Fruit fly (Drosophila melanogaster) whole organism, embryonic: ENCODE data around the gene LPCAT.

Source experiments
- Atf6 ChIP-seq: fragments of 200-800 bp; sonication (Bioruptor generic); IDR thresholded peaks from 2 replicates; pipeline ENCODE4 v1.3.6; 2022; ENCODE audit warnings: missing biosample characterization, missing genetic modification characterization
- BtbVII ChIP-seq: fragments of 200-800 bp; sonication (Bioruptor generic); optimal IDR thresholded peaks from 3 replicates; lab custom pipeline; 2017; ENCODE audit warnings: missing biosample characterization, mild to moderate bottlenecking, missing genetic modification characterization
- CG10321 ChIP-seq: fragments of 200-800 bp; sonication (Bioruptor generic); IDR thresholded peaks from 2 replicates; pipeline ENCODE4 v1.3.6; 2022; ENCODE audit warnings: missing biosample characterization, missing genetic modification characterization
- CG10565 ChIP-seq: fragments of 200-800 bp; sonication (Bioruptor generic); optimal IDR thresholded peaks from 3 replicates; lab custom pipeline; 2016; ENCODE audit warnings: missing biosample characterization, mild to moderate bottlenecking, missing genetic modification characterization
- CG10654 ChIP-seq: fragments of 200-800 bp; sonication (Bioruptor generic); optimal IDR thresholded peaks from 2 replicates; lab custom pipeline; 2016; ENCODE audit warnings: missing biosample characterization, missing genetic modification characterization
- CG11560 ChIP-seq: fragments of 200-800 bp; sonication (Bioruptor generic); IDR thresholded peaks from 3 replicates; pipeline ENCODE4 v1.3.6; 2022; ENCODE audit warnings: missing biosample characterization, missing genetic modification characterization
- CG11695 ChIP-seq: fragments of 200-800 bp; sonication (Bioruptor generic); IDR thresholded peaks from 3 replicates; pipeline ENCODE4 v1.3.6; 2022; ENCODE audit warnings: missing biosample characterization, missing genetic modification characterization
- CG12104 ChIP-seq: fragments of 200-800 bp; sonication (Bioruptor generic); optimal IDR thresholded peaks from 3 replicates; lab custom pipeline; 2016; ENCODE audit warnings: missing biosample characterization, missing genetic modification characterization
- CG18262 ChIP-seq: fragments of 200-800 bp; optimal IDR thresholded peaks from 3 replicates; lab custom pipeline; 2019; ENCODE audit warnings: missing biosample characterization, mild to moderate bottlenecking, missing genetic modification characterization, moderate library complexity
- CG2129 ChIP-seq: fragments of 200-800 bp; sonication (Bioruptor generic); IDR thresholded peaks from 2 replicates; pipeline ENCODE4 v1.3.6; 2022; ENCODE audit warnings: missing biosample characterization, missing genetic modification characterization; ENCODE audit not compliant: partially characterized antibody
- CG30403 ChIP-seq: fragments of 200-800 bp; sonication (Bioruptor generic); optimal IDR thresholded peaks from 3 replicates; lab custom pipeline; 2016; ENCODE audit warnings: missing biosample characterization, missing genetic modification characterization
- CG31224 ChIP-seq: fragments of 200-800 bp; sonication (Bioruptor generic); IDR thresholded peaks from 2 replicates; pipeline ENCODE4 v1.3.6; 2022; ENCODE audit warnings: missing biosample characterization, missing genetic modification characterization
- CG3847 ChIP-seq: fragments of 200-800 bp; sonication (Bioruptor generic); IDR thresholded peaks from 2 replicates; pipeline ENCODE4 v1.3.6; 2022; ENCODE audit warnings: missing biosample characterization, missing genetic modification characterization
- CG4282 ChIP-seq: fragments of 200-800 bp; sonication (Bioruptor generic); optimal IDR thresholded peaks from 2 replicates; lab custom pipeline; 2016; ENCODE audit warnings: missing biosample characterization, missing genetic modification characterization
- CG4707 ChIP-seq: fragments of 200-800 bp; sonication (Bioruptor generic); optimal IDR thresholded peaks from 2 replicates; lab custom pipeline; 2018; ENCODE audit warnings: missing biosample characterization, mild to moderate bottlenecking, missing genetic modification characterization, moderate library complexity
- CG6654 ChIP-seq: fragments of 200-800 bp; sonication (Bioruptor generic); optimal IDR thresholded peaks from 2 replicates; lab custom pipeline; 2017; ENCODE audit warnings: missing biosample characterization, mild to moderate bottlenecking, missing genetic modification characterization
- CG8281 ChIP-seq: fragments of 200-800 bp; sonication (Bioruptor generic); optimal IDR thresholded peaks from 2 replicates; lab custom pipeline; 2018; ENCODE audit warnings: missing biosample characterization, mild to moderate bottlenecking, missing genetic modification characterization, moderate library complexity
- CG8359 ChIP-seq: fragments of 200-800 bp; sonication (Bioruptor generic); optimal IDR thresholded peaks from 2 replicates; lab custom pipeline; 2017; ENCODE audit warnings: missing biosample characterization, mild to moderate bottlenecking, missing genetic modification characterization, borderline replicate concordance
- Drgx ChIP-seq: fragments of 200-800 bp; sonication (Bioruptor generic); IDR thresholded peaks from 2 replicates; pipeline ENCODE4 v1.3.6; 2022; ENCODE audit warnings: missing biosample characterization, missing genetic modification characterization
- Fer2 ChIP-seq: fragments of 200-800 bp; sonication (Bioruptor generic); optimal IDR thresholded peaks from 2 replicates; lab custom pipeline; 2018; ENCODE audit warnings: missing biosample characterization, mild to moderate bottlenecking, missing genetic modification characterization, moderate library complexity
- HLH3B ChIP-seq: fragments of 200-800 bp; sonication (Bioruptor generic); IDR thresholded peaks from 2 replicates; pipeline ENCODE4 v1.3.6; 2022; ENCODE audit warnings: missing biosample characterization, missing genetic modification characterization
- MESR4 ChIP-seq: fragments of 200-800 bp; sonication (Bioruptor generic); optimal IDR thresholded peaks from 2 replicates; lab custom pipeline; 2018; ENCODE audit warnings: missing biosample characterization, mild to moderate bottlenecking, missing genetic modification characterization, moderate library complexity
- Max ChIP-seq: fragments of 200-800 bp; sonication (Bioruptor generic); optimal IDR thresholded peaks from 2 replicates; lab custom pipeline; 2016; ENCODE audit warnings: missing biosample characterization, mild to moderate bottlenecking, missing genetic modification characterization
- Sin3A ChIP-seq: fragments of >200 bp; optimal IDR thresholded peaks from 2 replicates; lab custom pipeline; 2018
- Sry-β ChIP-seq: fragments of 200-800 bp; sonication (Bioruptor generic); optimal IDR thresholded peaks from 2 replicates; lab custom pipeline; 2018; ENCODE audit warnings: missing biosample characterization, mild to moderate bottlenecking, missing genetic modification characterization, moderate library complexity
- Ssrp ChIP-seq: fragments of 200-800 bp; sonication (Bioruptor generic); optimal IDR thresholded peaks from 2 replicates; lab custom pipeline; 2018; ENCODE audit warnings: missing biosample characterization, mild to moderate bottlenecking, missing genetic modification characterization, moderate library complexity
- Trl ChIP-seq, 3 experiments: fragments of >200 bp in 2 of 3; fragments of 200-800 bp in 1 of 3; sonication (Bioruptor generic) in 1 of 3; optimal IDR thresholded peaks; 2 replicates in 1 of 3; 3 replicates in 2 of 3; lab custom pipeline; 2016 to 2017; ENCODE audit warnings: missing biosample characterization in 1 of 3, missing genetic modification characterization in 1 of 3
- Usf ChIP-seq: fragments of 200-800 bp; sonication (Bioruptor generic); optimal IDR thresholded peaks from 2 replicates; lab custom pipeline; 2017; ENCODE audit warnings: missing genotype, missing biosample characterization, missing genetic modification characterization
- ap ChIP-seq: fragments of 200-800 bp; sonication (Bioruptor generic); IDR thresholded peaks from 2 replicates; pipeline ENCODE4 v1.3.6; 2022; ENCODE audit warnings: missing biosample characterization, missing genetic modification characterization
- btn ChIP-seq: fragments of 200-800 bp; sonication (Bioruptor generic); optimal IDR thresholded peaks from 2 replicates; lab custom pipeline; 2016; ENCODE audit warnings: missing biosample characterization, missing genetic modification characterization
- ci ChIP-seq: fragments of 200-800 bp; sonication (Bioruptor generic); IDR thresholded peaks from 3 replicates; pipeline ENCODE4 v1.3.6; 2022; ENCODE audit warnings: missing biosample characterization, missing genetic modification characterization
- danr ChIP-seq: fragments of 200-800 bp; sonication (Bioruptor generic); IDR thresholded peaks from 2 replicates; pipeline ENCODE4 v1.3.6; 2022; ENCODE audit warnings: missing biosample characterization, missing genetic modification characterization
- dmrt11E ChIP-seq: fragments of 200-800 bp; sonication (Bioruptor generic); optimal IDR thresholded peaks from 3 replicates; lab custom pipeline; 2018; ENCODE audit warnings: missing biosample characterization, mild to moderate bottlenecking, missing genetic modification characterization, moderate library complexity
- dpn ChIP-seq, 2 experiments: fragments of 200-800 bp; sonication (Bioruptor generic); optimal IDR thresholded peaks; 3 replicates each; lab custom pipeline; 2016; ENCODE audit warnings: missing biosample characterization in 2 of 2, missing genetic modification characterization in 2 of 2
- ewg ChIP-seq: fragments of 200-800 bp; sonication (Bioruptor generic); optimal IDR thresholded peaks from 3 replicates; lab custom pipeline; 2017; ENCODE audit warnings: mild to moderate bottlenecking, missing biosample characterization, missing genetic modification reagents, missing genetic modification characterization
- ham ChIP-seq: fragments of 200-800 bp; sonication (Bioruptor generic); IDR thresholded peaks from 2 replicates; pipeline ENCODE4 v1.3.6; 2022; ENCODE audit warnings: missing biosample characterization, missing genetic modification characterization
- lmd ChIP-seq: fragments of 200-800 bp; sonication (Bioruptor generic); IDR thresholded peaks from 2 replicates; pipeline ENCODE4 v1.3.6; 2022; ENCODE audit warnings: missing biosample characterization, missing genetic modification characterization
- mirr ChIP-seq: fragments of 200-800 bp; sonication (Bioruptor generic); optimal IDR thresholded peaks from 3 replicates; lab custom pipeline; 2018; ENCODE audit warnings: missing biosample characterization, mild to moderate bottlenecking, missing genetic modification characterization
- oc ChIP-seq: fragments of 200-800 bp; sonication (Bioruptor generic); optimal IDR thresholded peaks from 2 replicates; lab custom pipeline; 2018; ENCODE audit warnings: missing biosample characterization, mild to moderate bottlenecking, missing genetic modification characterization, moderate library complexity
- pho ChIP-seq: fragments of 200-800 bp; sonication (Bioruptor generic); optimal IDR thresholded peaks from 2 replicates; lab custom pipeline; 2016; ENCODE audit warnings: missing biosample characterization, missing genetic modification characterization
- pita ChIP-seq: fragments of 200-800 bp; sonication (Bioruptor generic); optimal IDR thresholded peaks from 2 replicates; lab custom pipeline; 2017; ENCODE audit warnings: missing biosample characterization, mild to moderate bottlenecking, missing genetic modification characterization
- pnt ChIP-seq: fragments of 200-800 bp; sonication (Bioruptor generic); optimal IDR thresholded peaks from 3 replicates; lab custom pipeline; 2016; ENCODE audit warnings: missing biosample characterization, missing genetic modification characterization
- prd ChIP-seq, 3 experiments: fragments of >200 bp in 2 of 3; fragments of 200-800 bp in 1 of 3; sonication (Bioruptor generic) in 1 of 3; optimal IDR thresholded peaks in 2 of 3; IDR thresholded peaks in 1 of 3; 2 replicates in 2 of 3; 3 replicates in 1 of 3; pipeline versions ENCODE4 v1.3.6 to Lab custom; 2017 to 2022; ENCODE audit warnings: missing biosample characterization in 1 of 3, missing genetic modification characterization in 1 of 3
- salm ChIP-seq: fragments of 200-800 bp; sonication (Bioruptor generic); optimal IDR thresholded peaks from 2 replicates; lab custom pipeline; 2018; ENCODE audit warnings: missing biosample characterization, mild to moderate bottlenecking, missing genetic modification characterization
- sens-2 ChIP-seq: fragments of 200-800 bp; sonication (Bioruptor generic); IDR thresholded peaks from 2 replicates; pipeline ENCODE4 v1.3.6; 2022; ENCODE audit warnings: missing biosample characterization, missing genetic modification characterization
- shn ChIP-seq: fragments of 200-800 bp; sonication (Bioruptor generic); optimal IDR thresholded peaks from 3 replicates; lab custom pipeline; 2016; ENCODE audit warnings: missing biosample characterization, missing genetic modification characterization
- sisA ChIP-seq: fragments of 200-800 bp; sonication (Bioruptor generic); IDR thresholded peaks from 2 replicates; pipeline ENCODE4 v1.3.6; 2022; ENCODE audit warnings: missing biosample characterization, missing genetic modification characterization
- sqz ChIP-seq: fragments of 200-800 bp; sonication (Bioruptor generic); optimal IDR thresholded peaks from 3 replicates; lab custom pipeline; 2018; ENCODE audit warnings: missing biosample characterization, mild to moderate bottlenecking, missing genetic modification characterization
- sug ChIP-seq: fragments of 200-800 bp; optimal IDR thresholded peaks from 2 replicates; lab custom pipeline; 2019; ENCODE audit warnings: missing biosample characterization, mild to moderate bottlenecking, missing genetic modification characterization, moderate library complexity
- unc-4 ChIP-seq: fragments of 200-800 bp; sonication (Bioruptor generic); IDR thresholded peaks from 2 replicates; pipeline ENCODE4 v1.3.6; 2022; ENCODE audit warnings: missing biosample characterization, missing genetic modification characterization; ENCODE audit not compliant: partially characterized antibody
- wdn ChIP-seq: fragments of 200-800 bp; sonication (Bioruptor generic); IDR thresholded peaks from 2 replicates; pipeline ENCODE4 v1.3.6; 2022; ENCODE audit warnings: missing biosample characterization, missing genetic modification characterization
- wek ChIP-seq: fragments of 200-800 bp; sonication (Bioruptor generic); optimal IDR thresholded peaks from 3 replicates; lab custom pipeline; 2018; ENCODE audit warnings: missing biosample characterization, mild to moderate bottlenecking, missing genetic modification characterization, moderate library complexity

LPCAT gene

DNA sequence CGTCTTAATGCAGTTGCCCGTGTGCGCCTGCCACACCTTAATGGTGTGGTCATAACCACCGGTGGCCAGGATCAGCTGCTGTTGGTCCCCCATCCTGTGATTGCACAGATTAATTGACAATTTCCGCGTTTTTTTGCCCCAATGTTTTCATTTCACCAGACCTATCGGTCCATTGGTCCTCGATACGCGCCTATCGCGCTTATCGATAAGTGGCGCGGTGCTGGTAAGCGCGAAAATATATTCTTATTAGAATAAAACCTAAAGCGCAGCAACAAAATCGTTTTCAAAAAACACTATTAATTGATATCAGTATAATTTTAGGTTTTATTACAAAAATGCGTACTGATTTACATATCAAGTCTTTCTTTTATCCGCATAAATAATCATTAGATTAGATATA, 26.0 kb upstream of the LPCAT start, which contains the start of gene Lst8 (continued):
- TF ChIP-seq btn (GFP tag; lab: Kevin White, UChicago) (no peak), CG11560 (no peak), Drgx (GFP tag; lab: Robert Waterston, UW) (no peak), pita (GFP tag; lab: Kevin White, UChicago) (no peak), Trl (optimal IDR thresholded peaks at IDR 0.05; lab: Kevin White, UChicago) (no peak), Trl (GFP tag; optimal IDR thresholded peaks at IDR 0.05; lab: Kevin White, UChicago) (no peak), sug (tag; lab: Kevin White, UChicago) (no peak), ci (GFP tag; lab: Robert Waterston, UW) (no peak), sens-2 (GFP tag; lab: Robert Waterston, UW) (no peak), CG4282 (no peak), CG4707 (GFP tag; lab: Kevin White, UChicago) (no peak), Atf6 (GFP tag; lab: Robert Waterston, UW) (no peak), MESR4 (GFP tag; lab: Kevin White, UChicago) (peak; percentile 48), oc (tag; lab: Kevin White, UChicago) (no peak), CG30403 (GFP tag; lab: Kevin White, UChicago) (no peak), Ssrp (no peak), Sry-β (GFP tag; lab: Kevin White, UChicago) (no peak), CG8359 (GFP tag; lab: Kevin White, UChicago) (no peak), ap (GFP tag; lab: Robert Waterston, UW) (no peak), unc-4 (peak; percentile 69), CG31224 (GFP tag; lab: Robert Waterston, UW) (no peak), Fer2 (tag; lab: Kevin White, UChicago) (no peak), pho (no peak), danr (GFP tag; lab: Robert Waterston, UW) (no peak), shn (GFP tag; lab: Kevin White, UChicago) (no peak), salm (tag; lab: Kevin White, UChicago) (no peak), Usf (GFP tag; lab: Kevin White, UChicago) (no peak), wdn (GFP tag; lab: Robert Waterston, UW) (no peak), CG3847 (GFP tag; lab: Robert Waterston, UW) (no peak), CG12104 (GFP tag; lab: Kevin White, UChicago) (no peak), lmd (GFP tag; lab: Robert Waterston, UW) (no peak), CG6654 (no peak), dpn (GFP tag; optimal IDR thresholded peaks at IDR 0.05; lab: Kevin White, UChicago) (no peak), CG11695 (no peak), sqz (GFP tag; lab: Kevin White, UChicago) (no peak), sisA (GFP tag; lab: Robert Waterston, UW) (no peak), CG2129 (GFP tag; lab: Robert Waterston, UW) (no peak), Max (no peak), BtbVII (GFP tag; lab: Kevin White, UChicago) (no peak), ewg (GFP tag; lab: Kevin White, UChicago) (no peak), CG18262 (tag; lab: Kevin White, UChicago) (no peak), HLH3B (GFP tag; lab: Robert Waterston, UW) (no peak), mirr (GFP tag; lab: Kevin White, UChicago) (no peak), CG10565 (GFP tag; lab: Kevin White, UChicago) (no peak), pnt (GFP tag; lab: Kevin White, UChicago) (no peak), wek (no peak), CG10321 (GFP tag; lab: Robert Waterston, UW) (no peak), ham (no peak), CG10654 (GFP tag; lab: Kevin White, UChicago) (no peak), dmrt11E (tag; lab: Kevin White, UChicago) (no peak), CG8281 (tag; lab: Kevin White, UChicago) (no peak), Sin3A (lab: Kevin White, UChicago) (no peak), prd (optimal IDR thresholded peaks at IDR 0.05; lab: Kevin White, UChicago) (no peak), prd (GFP tag; IDR thresholded peaks at IDR 0.05; lab: Robert Waterston, UW) (no peak)
